Worm (Caenorhabditis elegans): ENCODE data around the gene srj-53.
A peak's percentile ranks its signal among the peaks of the same experiment; 100 is the strongest.

Gene srj-53

DNA sequence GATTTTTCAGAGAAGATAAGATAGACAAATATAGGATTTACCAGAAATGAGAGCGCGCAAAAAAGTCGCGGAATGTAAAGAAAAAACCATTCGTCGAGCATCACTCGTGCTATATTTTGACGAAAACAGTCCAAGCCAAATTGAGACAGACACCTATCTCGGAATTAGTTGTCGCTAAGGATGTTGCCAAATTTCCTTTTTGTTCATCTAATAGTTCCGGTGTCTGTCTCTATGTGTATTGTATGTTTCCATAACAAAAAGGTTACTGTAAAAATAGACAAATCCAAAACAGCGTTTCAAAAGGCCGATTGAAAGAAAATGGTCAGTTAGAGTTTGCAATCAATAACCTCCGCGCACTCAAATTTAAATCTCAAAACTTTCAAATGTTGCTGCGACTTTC lies at the start of gene srj-53:
Gene srj-53, minus strand, starts transcription at position 101 of the 400 bp plus-strand sequence.
- TF ChIP-seq flt-1 (GFP tag; IDR thresholded peaks at IDR 0.05), result no peak
- TF ChIP-seq ztf-23 (GFP tag; IDR thresholded peaks at IDR 0.05), result no peak
- no peak for TF ChIP-seq cog-1 (tag; optimal IDR thresholded peaks at IDR 0.05)
- TF ChIP-seq ref-1 (GFP tag; conservative IDR thresholded peaks at IDR 0.05), result no peak
- no peak for TF ChIP-seq med-1 (GFP tag; optimal IDR thresholded peaks at IDR 0.05; ENCODE audit: insufficient read depth)
- no peak for TF ChIP-seq klf-2 (GFP tag; conservative IDR thresholded peaks at IDR 0.05)
- TF ChIP-seq T22C8.4 (GFP tag; IDR thresholded peaks at IDR 0.05), result no peak
- no peak for TF ChIP-seq tab-1 (GFP tag; IDR thresholded peaks at IDR 0.05)
- TF ChIP-seq ztf-29 (GFP tag; IDR thresholded peaks at IDR 0.05), result no peak

ce11 chrV:743348-743747 lies 48.8 kb upstream of the srj-53 start, which contains the start of gene str-134:
str-134 (plus strand) TSS chrV:743648.
- no peak for TF ChIP-seq klf-2 (GFP tag; conservative IDR thresholded peaks at IDR 0.05)

DNA sequence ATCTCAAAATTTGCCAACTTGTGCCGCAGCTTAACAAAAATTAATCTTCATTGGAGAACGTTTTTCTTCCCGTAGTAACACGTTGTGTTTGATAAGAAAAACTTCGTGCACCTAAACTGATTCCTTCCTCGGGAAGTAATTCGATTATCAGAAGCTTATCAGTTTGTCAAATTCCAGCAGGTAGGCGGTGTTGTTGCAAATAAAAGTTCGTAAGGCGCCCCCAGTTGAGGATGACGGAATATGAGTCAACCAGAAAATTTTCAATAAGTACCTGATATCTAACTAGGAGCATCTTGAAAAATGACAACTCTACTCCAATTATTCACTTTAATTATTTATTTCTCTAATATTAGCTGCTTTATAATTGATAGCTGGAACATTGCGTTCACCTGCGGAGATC lies 47.3 kb upstream of the srj-53 start, which contains the start of gene C05E4.7:
Gene C05E4.7, plus strand, starts transcription at position 301 of the 400 bp plus-strand sequence.
- TF ChIP-seq flt-1 (GFP tag; IDR thresholded peaks at IDR 0.05) (no peak), ref-1 (GFP tag; conservative IDR thresholded peaks at IDR 0.05) (no peak), ztf-23 (GFP tag; IDR thresholded peaks at IDR 0.05) (no peak), cog-1 (tag; optimal IDR thresholded peaks at IDR 0.05) (no peak), klf-2 (GFP tag; conservative IDR thresholded peaks at IDR 0.05) (no peak), med-1 (GFP tag; optimal IDR thresholded peaks at IDR 0.05; ENCODE audit: insufficient read depth) (no peak), tab-1 (GFP tag; IDR thresholded peaks at IDR 0.05) (no peak), ztf-29 (GFP tag; IDR thresholded peaks at IDR 0.05) (no peak), T22C8.4 (GFP tag; IDR thresholded peaks at IDR 0.05) (no peak)

ce11 chrV:738770-739169 lies 44.2 kb upstream of the srj-53 start, which contains the start of gene srj-24:
srj-24 (minus strand) TSS chrV:738870.
- TF ChIP-seq klf-2 (GFP tag; conservative IDR thresholded peaks at IDR 0.05), result no peak
- TF ChIP-seq T22C8.4 (GFP tag; IDR thresholded peaks at IDR 0.05), result no peak
- TF ChIP-seq med-1 (GFP tag; optimal IDR thresholded peaks at IDR 0.05; ENCODE audit: insufficient read depth), result no peak
- no peak for TF ChIP-seq cog-1 (tag; optimal IDR thresholded peaks at IDR 0.05)
- no peak for TF ChIP-seq tab-1 (GFP tag; IDR thresholded peaks at IDR 0.05)
- TF ChIP-seq ref-1 (GFP tag; conservative IDR thresholded peaks at IDR 0.05), result no peak
- TF ChIP-seq ztf-29 (GFP tag; IDR thresholded peaks at IDR 0.05), result no peak
- TF ChIP-seq ztf-23 (GFP tag; IDR thresholded peaks at IDR 0.05), result no peak
- no peak for TF ChIP-seq flt-1 (GFP tag; IDR thresholded peaks at IDR 0.05)

DNA sequence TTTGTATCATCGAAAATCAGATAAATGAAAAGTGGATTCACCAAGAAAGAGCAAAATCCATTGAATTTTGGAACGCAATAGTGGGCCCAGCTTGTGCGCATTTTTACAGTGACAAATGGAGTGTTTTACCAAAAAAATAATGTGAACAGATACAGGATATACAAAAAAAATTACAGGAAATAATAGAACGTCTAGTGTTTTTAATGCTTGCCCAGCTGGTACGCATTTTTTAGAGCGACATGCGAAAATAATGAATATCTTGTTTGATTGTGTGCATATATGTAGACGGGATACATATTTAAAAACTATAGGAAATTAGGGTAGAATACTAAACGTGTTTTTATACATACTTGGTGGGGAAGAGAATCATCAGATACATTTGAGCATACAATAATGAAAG lies 41.6 kb upstream of the srj-53 start, which contains the start of gene srj-25:
Gene srj-25, minus strand, starts transcription at position 101 of the 400 bp plus-strand sequence.
- TF ChIP-seq flt-1 (GFP tag; IDR thresholded peaks at IDR 0.05) (no peak), med-1 (GFP tag; optimal IDR thresholded peaks at IDR 0.05; ENCODE audit: insufficient read depth) (no peak), cog-1 (tag; optimal IDR thresholded peaks at IDR 0.05) (no peak), klf-2 (GFP tag; conservative IDR thresholded peaks at IDR 0.05) (no peak), ztf-23 (GFP tag; IDR thresholded peaks at IDR 0.05) (no peak), tab-1 (GFP tag; IDR thresholded peaks at IDR 0.05) (no peak), ref-1 (GFP tag; conservative IDR thresholded peaks at IDR 0.05) (no peak), T22C8.4 (GFP tag; IDR thresholded peaks at IDR 0.05) (no peak), ztf-29 (GFP tag; IDR thresholded peaks at IDR 0.05) (no peak)

DNA sequence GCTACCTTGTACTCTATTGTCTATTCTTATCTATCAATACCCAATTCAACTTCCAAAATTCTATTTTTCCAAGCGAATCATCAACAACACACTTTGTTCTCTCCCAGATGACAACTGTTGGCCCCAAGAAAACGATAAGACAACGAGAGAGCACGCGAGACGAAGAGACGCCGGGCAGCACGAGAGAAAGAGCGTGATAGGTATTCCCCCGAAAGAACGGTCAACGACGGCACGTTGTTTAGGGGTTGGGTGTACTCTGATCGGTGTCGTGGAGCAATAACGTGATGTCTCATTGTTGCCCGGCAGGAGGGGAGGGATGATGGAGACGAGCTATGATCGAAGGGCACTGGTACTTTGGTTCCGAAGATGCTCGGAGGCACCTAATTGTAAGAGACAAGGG lies 36.8 kb upstream of the srj-53 start:
- TF ChIP-seq klf-2 (GFP tag; conservative IDR thresholded peaks at IDR 0.05) (no peak), med-1 (GFP tag; optimal IDR thresholded peaks at IDR 0.05; ENCODE audit: insufficient read depth) (no peak), tab-1 (GFP tag; IDR thresholded peaks at IDR 0.05) (no peak), cog-1 (tag; optimal IDR thresholded peaks at IDR 0.05) (peak; percentile 50), ztf-23 (GFP tag; IDR thresholded peaks at IDR 0.05) (no peak), T22C8.4 (GFP tag; IDR thresholded peaks at IDR 0.05) (no peak), flt-1 (GFP tag; IDR thresholded peaks at IDR 0.05) (no peak), ref-1 (GFP tag; conservative IDR thresholded peaks at IDR 0.05) (no peak)

ce11 chrV:730216-730615 lies 35.7 kb upstream of the srj-53 start:
- TF ChIP-seq klf-2 (GFP tag; conservative IDR thresholded peaks at IDR 0.05) (no peak), ztf-29 (GFP tag; IDR thresholded peaks at IDR 0.05) (no peak), cog-1 (tag; optimal IDR thresholded peaks at IDR 0.05) (no peak), ref-1 (GFP tag; conservative IDR thresholded peaks at IDR 0.05) (no peak), flt-1 (GFP tag; IDR thresholded peaks at IDR 0.05) (no peak), tab-1 (GFP tag; IDR thresholded peaks at IDR 0.05) (no peak), ztf-23 (GFP tag; IDR thresholded peaks at IDR 0.05) (no peak)

- TF ChIP-seq ztf-23 (GFP tag; IDR thresholded peaks at IDR 0.05), result no peak
- no peak for TF ChIP-seq cog-1 (tag; optimal IDR thresholded peaks at IDR 0.05)
- TF ChIP-seq tab-1 (GFP tag; IDR thresholded peaks at IDR 0.05), result no peak
- no peak for TF ChIP-seq med-1 (GFP tag; optimal IDR thresholded peaks at IDR 0.05; ENCODE audit: insufficient read depth)
- no peak for TF ChIP-seq ref-1 (GFP tag; conservative IDR thresholded peaks at IDR 0.05)
- TF ChIP-seq ztf-29 (GFP tag; IDR thresholded peaks at IDR 0.05), result no peak
- TF ChIP-seq flt-1 (GFP tag; IDR thresholded peaks at IDR 0.05), result no peak
- TF ChIP-seq T22C8.4 (GFP tag; IDR thresholded peaks at IDR 0.05), result no peak
- no peak for TF ChIP-seq klf-2 (GFP tag; conservative IDR thresholded peaks at IDR 0.05)
These were observed 34.4 kb upstream of the srj-53 start for ce11 chrV:728822-729493.

DNA sequence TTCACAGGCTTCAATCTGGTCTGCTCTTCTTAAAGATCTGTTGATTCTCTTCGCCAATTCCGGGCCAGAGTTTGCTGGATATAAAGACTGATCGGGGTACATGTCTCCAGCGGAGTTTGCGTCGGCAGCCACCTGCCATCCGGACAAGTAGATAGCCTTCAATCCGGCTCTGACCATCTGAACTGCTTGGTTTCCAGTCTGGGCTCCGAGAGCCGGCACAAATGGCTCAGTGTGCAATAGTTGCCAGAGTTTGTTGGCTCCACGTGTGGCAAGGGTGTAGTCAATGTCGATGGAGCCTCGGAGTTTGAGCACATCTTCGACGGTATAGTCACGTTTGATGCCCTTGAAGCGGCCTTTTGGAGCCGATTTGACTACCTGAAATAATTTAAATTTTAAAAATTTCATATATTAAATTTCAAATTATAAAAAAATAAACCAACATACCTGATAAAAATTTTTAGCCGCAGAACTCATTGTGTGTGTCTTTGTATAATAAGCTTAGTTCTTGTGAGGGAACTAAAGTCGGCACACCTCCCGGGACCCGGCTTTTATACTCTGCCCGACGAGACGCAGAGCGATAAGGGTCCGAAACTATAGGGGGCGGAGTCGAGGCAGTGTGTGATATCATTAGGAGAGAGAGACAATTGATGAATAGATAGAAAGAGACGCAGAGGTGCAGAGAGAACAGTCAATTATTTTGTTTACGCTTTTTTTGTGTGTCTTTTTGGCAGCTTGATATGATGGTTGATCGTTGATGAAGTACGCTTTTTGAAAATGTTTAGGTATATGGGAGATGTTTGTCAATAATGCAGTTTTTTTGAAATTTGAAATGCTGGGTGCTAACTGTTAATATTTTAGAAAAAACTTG lies 33.2 kb upstream of the srj-53 start, which contains the start of the genes icl-1 and srh-2:
Gene icl-1, minus strand, starts transcription at position 521 of the 868 bp plus-strand sequence.
Gene srh-2, plus strand, starts transcription at position 818 of the 868 bp plus-strand sequence.
- no peak for TF ChIP-seq cog-1 (tag; optimal IDR thresholded peaks at IDR 0.05)
- no peak for TF ChIP-seq ztf-23 (GFP tag; IDR thresholded peaks at IDR 0.05)
- no peak for TF ChIP-seq ztf-29 (GFP tag; IDR thresholded peaks at IDR 0.05)
- no peak for TF ChIP-seq tab-1 (GFP tag; IDR thresholded peaks at IDR 0.05)
- no peak for TF ChIP-seq flt-1 (GFP tag; IDR thresholded peaks at IDR 0.05)
- TF ChIP-seq T22C8.4 (GFP tag; IDR thresholded peaks at IDR 0.05), result no peak
- TF ChIP-seq ref-1 (GFP tag; conservative IDR thresholded peaks at IDR 0.05), result no peak
- TF ChIP-seq med-1 (GFP tag; optimal IDR thresholded peaks at IDR 0.05; ENCODE audit: insufficient read depth), result no peak
- no peak for TF ChIP-seq klf-2 (GFP tag; conservative IDR thresholded peaks at IDR 0.05)
